Worm (Caenorhabditis elegans): ENCODE measurements around the gene clec-147.

- TF ChIP-seq mec-3 (tag; optimal IDR thresholded peaks at IDR 0.05; ENCODE audit: borderline replicate concordance), result no peak
- no peak for TF ChIP-seq K09A11.1 (tag; optimal IDR thresholded peaks at IDR 0.05; ENCODE audit: insufficient read depth)
- TF ChIP-seq ceh-45 (GFP tag; IDR thresholded peaks at IDR 0.05), result no peak
- no peak for TF ChIP-seq rnt-1 (tag; optimal IDR thresholded peaks at IDR 0.05)
- no peak for TF ChIP-seq ceh-18 (tag; optimal IDR thresholded peaks at IDR 0.05)
- TF ChIP-seq hlh-15 (tag; optimal IDR thresholded peaks at IDR 0.05), result no peak
- no peak for TF ChIP-seq elt-4 (tag; optimal IDR thresholded peaks at IDR 0.05)
- TF ChIP-seq pax-1 (tag; optimal IDR thresholded peaks at IDR 0.05), result no peak
- TF ChIP-seq unc-42 (tag; optimal IDR thresholded peaks at IDR 0.05), result no peak
- no peak for TF ChIP-seq ama-1 (optimal IDR thresholded peaks at IDR 0.05)
- TF ChIP-seq tbx-2 (tag; optimal IDR thresholded peaks at IDR 0.05), result no peak
- no peak for TF ChIP-seq C08G9.2 (tag; optimal IDR thresholded peaks at IDR 0.05)
- no peak for TF ChIP-seq fkh-10 (GFP tag; optimal IDR thresholded peaks at IDR 0.05)
- no peak for TF ChIP-seq ceh-9 (tag; optimal IDR thresholded peaks at IDR 0.05)
Measured at ce11 chrII:14522037-14522436, 15.6 kb downstream of the clec-147 start, which contains the start of gene btb-19.

Measured in whole organism, late embryonic.